Worm (Caenorhabditis elegans): ENCODE data around the gene T21E8.6.

T21E8.6 gene

DNA sequence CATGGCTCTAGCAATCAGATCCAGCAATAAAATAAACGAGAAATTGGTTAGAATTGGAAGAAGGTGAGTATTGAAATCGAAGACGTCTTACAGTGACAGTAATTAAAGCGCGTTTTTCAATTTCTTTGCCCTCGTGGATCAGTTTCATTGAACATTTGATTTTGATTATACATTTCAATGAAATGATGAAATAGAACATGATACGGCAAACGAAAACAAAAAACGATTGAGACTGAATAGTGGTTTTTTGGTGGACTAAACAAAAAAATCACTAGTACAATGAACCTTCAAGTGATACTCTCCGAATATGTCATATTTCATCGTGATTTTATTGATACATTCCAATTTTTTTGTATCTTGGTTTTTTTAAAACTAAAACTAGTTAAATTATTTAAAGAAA lies 14.4 kb downstream of the T21E8.6 start, which contains the start of gene haly-1:
Gene haly-1, minus strand, starts transcription at position 101 of the 400 bp plus-strand sequence.
- TF ChIP-seq lin-32 (GFP tag; optimal IDR thresholded peaks at IDR 0.05), result no peak
- TF ChIP-seq tbx-8 (GFP tag; optimal IDR thresholded peaks at IDR 0.05), result no peak
- no peak for TF ChIP-seq elt-1 (tag; optimal IDR thresholded peaks at IDR 0.05; ENCODE audit: borderline replicate concordance, insufficient read depth)
- no peak for TF ChIP-seq drap-1 (GFP tag; optimal IDR thresholded peaks at IDR 0.05)

- TF ChIP-seq unc-62 (GFP tag; optimal IDR thresholded peaks at IDR 0.05), result no peak
- TF ChIP-seq nhr-76 (tag; optimal IDR thresholded peaks at IDR 0.05), result no peak
- TF ChIP-seq mep-1 (tag; optimal IDR thresholded peaks at IDR 0.05), result peak; percentile 57
- TF ChIP-seq cnd-1 (tag; optimal IDR thresholded peaks at IDR 0.05), result peak; percentile 55
- peak; percentile 70 for TF ChIP-seq sptf-1 (tag; optimal IDR thresholded peaks at IDR 0.05)
- no peak for TF ChIP-seq elt-1 (tag; optimal IDR thresholded peaks at IDR 0.05; ENCODE audit: borderline replicate concordance, insufficient read depth)
- peak; percentile 54 for TF ChIP-seq drap-1 (GFP tag; optimal IDR thresholded peaks at IDR 0.05)
- no peak for TF ChIP-seq elt-3 (tag; optimal IDR thresholded peaks at IDR 0.05)
- TF ChIP-seq lin-13 (tag; optimal IDR thresholded peaks at IDR 0.05), result peak; percentile 49
- TF ChIP-seq unc-120 (tag; optimal IDR thresholded peaks at IDR 0.05; ENCODE audit: poor library complexity, severe bottlenecking), result peak; percentile 14
- peak; percentile 35 for TF ChIP-seq M03D4.4 (tag; optimal IDR thresholded peaks at IDR 0.05)
- no peak for TF ChIP-seq zip-8 (tag; optimal IDR thresholded peaks at IDR 0.05)
- TF ChIP-seq hlh-1 (tag; optimal IDR thresholded peaks at IDR 0.05), result peak; percentile 69
- peak; percentile 17 for TF ChIP-seq nhr-237 (tag; optimal IDR thresholded peaks at IDR 0.05)
- TF ChIP-seq pha-4 (tag; optimal IDR thresholded peaks at IDR 0.05), result peak; percentile 32
- TF ChIP-seq ceh-39 (tag; optimal IDR thresholded peaks at IDR 0.05), result no peak
Measured at ce11 chrX:10900079-10900724, 18.1 kb downstream of the T21E8.6 start, which contains the start of gene suca-1. suca-1 (minus strand) TSS chrX:10900114.

ce11 chrX:10900952-10901351 lies 18.9 kb downstream of the T21E8.6 start:
- TF ChIP-seq ces-1 (GFP tag; optimal IDR thresholded peaks at IDR 0.05) (peak; percentile 69), hlh-1 (tag; optimal IDR thresholded peaks at IDR 0.05) (peak; percentile 74), ceh-43 (GFP tag; optimal IDR thresholded peaks at IDR 0.05) (no peak), M03D4.4 (tag; optimal IDR thresholded peaks at IDR 0.05) (peak; percentile 27), mep-1 (tag; optimal IDR thresholded peaks at IDR 0.05) (peak; percentile 72), drap-1 (GFP tag; optimal IDR thresholded peaks at IDR 0.05) (peak; percentile 45), unc-62 (GFP tag; optimal IDR thresholded peaks at IDR 0.05) (peak; percentile 72), cnd-1 (tag; optimal IDR thresholded peaks at IDR 0.05) (peak; percentile 18), unc-120 (tag; optimal IDR thresholded peaks at IDR 0.05; ENCODE audit: poor library complexity, severe bottlenecking) (peak; percentile 86), lsy-2 (tag; optimal IDR thresholded peaks at IDR 0.05) (no peak), mab-5 (tag; optimal IDR thresholded peaks at IDR 0.05) (no peak), mls-2 (tag; optimal IDR thresholded peaks at IDR 0.05) (peak; percentile 25), nhr-12 (tag; optimal IDR thresholded peaks at IDR 0.05) (peak; percentile 35)

- TF ChIP-seq blmp-1 (tag; optimal IDR thresholded peaks at IDR 0.05) (no peak), sptf-1 (tag; optimal IDR thresholded peaks at IDR 0.05) (no peak), ces-1 (GFP tag; optimal IDR thresholded peaks at IDR 0.05) (no peak), elt-3 (tag; optimal IDR thresholded peaks at IDR 0.05) (no peak), pha-4 (tag; optimal IDR thresholded peaks at IDR 0.05) (no peak), mls-2 (tag; optimal IDR thresholded peaks at IDR 0.05) (no peak), bed-3 (GFP tag; optimal IDR thresholded peaks at IDR 0.05) (no peak), nhr-12 (tag; optimal IDR thresholded peaks at IDR 0.05) (no peak), nhr-28 (tag; optimal IDR thresholded peaks at IDR 0.05) (no peak), mab-5 (tag; optimal IDR thresholded peaks at IDR 0.05) (no peak), elt-1 (tag; optimal IDR thresholded peaks at IDR 0.05; ENCODE audit: borderline replicate concordance, insufficient read depth) (no peak), M03D4.4 (tag; optimal IDR thresholded peaks at IDR 0.05) (no peak)
Measured at ce11 chrX:10901766-10902165, 19.7 kb downstream of the T21E8.6 start.

DNA sequence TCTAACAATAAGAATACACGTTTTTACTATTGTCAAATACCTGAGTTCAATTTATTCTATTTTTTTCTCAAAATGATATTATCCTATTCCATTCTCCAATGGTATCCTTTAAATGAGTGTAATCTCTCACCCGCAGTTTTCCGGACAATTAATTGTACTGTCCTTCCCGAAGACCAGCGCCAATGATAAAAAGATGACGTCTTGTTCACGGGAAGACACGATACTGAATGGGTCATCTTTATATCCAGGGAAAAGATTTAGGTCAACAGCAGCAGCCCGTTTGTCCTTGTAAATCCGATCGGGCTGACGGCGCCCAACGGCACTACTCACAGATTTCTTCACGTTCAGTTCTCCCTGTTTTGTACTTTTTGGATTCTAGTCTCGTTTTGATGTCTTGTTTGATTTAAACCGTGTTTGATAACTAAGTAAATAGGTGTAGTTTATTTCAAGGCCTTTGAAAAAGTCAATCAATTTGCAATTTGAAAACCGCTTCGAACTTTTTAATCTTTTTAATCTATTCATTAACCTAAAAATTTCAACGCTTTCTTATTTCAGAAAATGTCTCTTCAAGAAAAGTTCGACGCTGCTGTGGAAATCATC lies 20.7 kb downstream of the T21E8.6 start, which contains the start of gene acbp-3:
Gene acbp-3, plus strand, starts transcription at position 550 of the 600 bp plus-strand sequence.
- no peak for TF ChIP-seq drap-1 (GFP tag; optimal IDR thresholded peaks at IDR 0.05)
- TF ChIP-seq ces-1 (GFP tag; optimal IDR thresholded peaks at IDR 0.05), result no peak
- no peak for TF ChIP-seq hlh-1 (tag; optimal IDR thresholded peaks at IDR 0.05)
- no peak for TF ChIP-seq ceh-83 (GFP tag; optimal IDR thresholded peaks at IDR 0.05)
- TF ChIP-seq nhr-28 (tag; optimal IDR thresholded peaks at IDR 0.05), result no peak
- no peak for TF ChIP-seq nhr-76 (tag; optimal IDR thresholded peaks at IDR 0.05)
- TF ChIP-seq mab-5 (tag; optimal IDR thresholded peaks at IDR 0.05), result no peak
- no peak for TF ChIP-seq sptf-1 (tag; optimal IDR thresholded peaks at IDR 0.05)
- TF ChIP-seq flh-1 (GFP tag; optimal IDR thresholded peaks at IDR 0.05), result no peak
- TF ChIP-seq lin-32 (GFP tag; optimal IDR thresholded peaks at IDR 0.05), result no peak
- TF ChIP-seq unc-62 (GFP tag; optimal IDR thresholded peaks at IDR 0.05), result no peak
- TF ChIP-seq blmp-1 (tag; optimal IDR thresholded peaks at IDR 0.05), result no peak
- TF ChIP-seq tbx-8 (GFP tag; optimal IDR thresholded peaks at IDR 0.05), result no peak
